Fruit fly (Drosophila melanogaster): ENCODE measurements around the gene ImpL2.

ImpL2 gene

dm6 chr3L:4252121-4252861 lies 16.3 kb upstream of the ImpL2 start:
- TF ChIP-seq CG12605 (GFP tag; IDR thresholded peaks at IDR 0.05) = no peak
- peak; percentile 70 for TF ChIP-seq gl (tag; optimal IDR thresholded peaks at IDR 0.05)
- no peak for TF ChIP-seq Ets98B (GFP tag; IDR thresholded peaks at IDR 0.05)
- TF ChIP-seq CG8301 (tag; optimal IDR thresholded peaks at IDR 0.05) = no peak
- TF ChIP-seq CG8159 (tag; optimal IDR thresholded peaks at IDR 0.05) = no peak
- no peak for TF ChIP-seq CG34367 (tag; optimal IDR thresholded peaks at IDR 0.05)
- no peak for TF ChIP-seq Snoo (tag; optimal IDR thresholded peaks at IDR 0.05)
- TF ChIP-seq CG15710 (tag; optimal IDR thresholded peaks at IDR 0.05) = no peak
- no peak for TF ChIP-seq CG9948 (tag; optimal IDR thresholded peaks at IDR 0.05)
- TF ChIP-seq fd96Ca (GFP tag; IDR thresholded peaks at IDR 0.05) = no peak
- TF ChIP-seq CG10348 (GFP tag; IDR thresholded peaks at IDR 0.05) = no peak
- TF ChIP-seq EcR (GFP tag; optimal IDR thresholded peaks at IDR 0.05) = peak; percentile 69
- TF ChIP-seq CG13204 (GFP tag; optimal IDR thresholded peaks at IDR 0.05) = no peak
- 0 out of 3 replicates have a peak, but pooled peaks have one; percentile 28 for TF ChIP-seq CG4496 (GFP tag; IDR thresholded peaks at IDR 0.05)
- no peak for TF ChIP-seq CG17806 (tag; optimal IDR thresholded peaks at IDR 0.05)
- no peak for TF ChIP-seq CG32121 (GFP tag; IDR thresholded peaks at IDR 0.05)
- no peak for TF ChIP-seq CG14655 (GFP tag; optimal IDR thresholded peaks at IDR 0.05)
- no peak for TF ChIP-seq Pif1B (GFP tag; optimal IDR thresholded peaks at IDR 0.05)
- TF ChIP-seq rn (GFP tag; IDR thresholded peaks at IDR 0.05) = no peak

DNA sequence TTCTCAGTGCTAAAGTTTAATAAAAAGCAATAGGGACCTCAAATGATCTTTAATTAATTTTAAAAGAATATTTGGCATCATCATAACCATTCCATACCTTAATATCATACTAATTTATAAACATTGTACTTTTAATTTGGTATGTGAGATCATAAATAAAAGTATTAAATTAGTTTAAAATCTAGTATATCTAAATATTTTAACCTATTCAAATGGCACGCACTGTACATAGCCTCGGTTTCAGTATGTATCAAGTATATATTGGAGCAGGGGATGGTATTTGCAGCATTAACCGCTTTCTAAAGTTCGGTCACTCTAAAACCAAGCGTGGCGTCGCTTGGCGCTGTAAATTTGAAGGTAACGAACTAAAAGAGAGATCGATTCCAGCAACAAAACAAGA lies 6.5 kb upstream of the ImpL2 start, which contains the start of gene pav:
Gene pav, plus strand, starts transcription at position 307 of the 400 bp plus-strand sequence.
- TF ChIP-seq Pif1A (GFP tag; optimal IDR thresholded peaks at IDR 0.05) (no peak), Ets98B (GFP tag; IDR thresholded peaks at IDR 0.05) (peak; percentile 37; the same call in 1 of the 2 replicates), D1 (tag; optimal IDR thresholded peaks at IDR 0.05) (no peak), CG9948 (tag; optimal IDR thresholded peaks at IDR 0.05) (no peak), CG17806 (tag; optimal IDR thresholded peaks at IDR 0.05) (peak; percentile 18), CG4496 (GFP tag; IDR thresholded peaks at IDR 0.05) (peak; percentile 55; the same call in 1 of the 3 replicates), CG13204 (GFP tag; optimal IDR thresholded peaks at IDR 0.05) (no peak), CG8159 (tag; optimal IDR thresholded peaks at IDR 0.05) (no peak), CG15710 (tag; optimal IDR thresholded peaks at IDR 0.05) (peak; percentile 41), CG34367 (tag; optimal IDR thresholded peaks at IDR 0.05) (no peak), CG8301 (tag; optimal IDR thresholded peaks at IDR 0.05) (no peak), CG14655 (GFP tag; optimal IDR thresholded peaks at IDR 0.05) (no peak), gl (tag; optimal IDR thresholded peaks at IDR 0.05) (no peak), CG10348 (GFP tag; IDR thresholded peaks at IDR 0.05) (no peak), CG12605 (GFP tag; IDR thresholded peaks at IDR 0.05) (peak; percentile 41), Snoo (tag; optimal IDR thresholded peaks at IDR 0.05) (no peak), fd96Ca (GFP tag; IDR thresholded peaks at IDR 0.05) (no peak), Pif1B (GFP tag; optimal IDR thresholded peaks at IDR 0.05) (no peak), CG32121 (GFP tag; IDR thresholded peaks at IDR 0.05) (peak; percentile 55; the same call in 1 of the 2 replicates), rn (GFP tag; IDR thresholded peaks at IDR 0.05) (no peak), EcR (GFP tag; optimal IDR thresholded peaks at IDR 0.05) (no peak)

DNA sequence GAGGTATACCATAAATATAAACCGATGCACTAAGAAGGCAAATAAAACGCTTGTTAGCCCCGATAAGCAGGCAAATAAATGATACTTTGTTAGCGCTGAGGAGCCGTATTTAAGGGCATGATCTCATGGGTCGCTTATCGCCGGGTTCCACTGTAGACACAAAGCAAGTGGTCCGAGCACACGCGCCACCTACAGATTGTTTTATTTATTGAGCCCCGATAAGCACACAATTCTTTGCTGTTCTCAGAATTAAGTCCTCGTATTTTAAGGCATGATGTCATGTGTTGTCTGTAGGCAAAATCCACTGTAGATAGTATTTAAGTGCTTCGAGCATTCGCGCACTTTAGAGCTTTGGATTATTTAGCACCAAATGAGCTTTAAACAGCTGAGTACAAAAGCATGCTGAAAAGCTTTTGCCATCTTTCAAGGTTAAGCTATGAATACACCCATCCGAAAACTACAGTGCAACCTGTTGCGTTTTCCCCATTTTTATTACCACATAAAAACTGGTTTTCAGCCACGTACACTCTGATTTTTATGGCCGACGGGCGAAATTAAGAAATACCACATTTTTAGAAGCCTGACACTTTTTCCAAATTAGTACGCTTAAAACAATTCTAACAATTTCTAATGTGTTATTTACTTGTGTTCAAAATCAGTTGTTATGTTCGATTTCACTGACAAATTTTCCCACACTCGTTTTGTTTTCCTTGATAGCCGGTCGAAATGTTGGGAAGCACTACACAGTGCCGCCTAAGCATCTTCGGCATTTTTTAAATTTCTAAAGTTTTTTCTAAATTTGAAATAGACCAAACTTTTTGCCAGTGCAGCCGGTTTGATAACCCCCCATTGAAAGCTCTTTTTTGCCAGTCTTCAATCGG lies 3.7 kb upstream of the ImpL2 start, which contains the start of gene Sqor:
Gene Sqor, plus strand, starts transcription at position 732 of the 881 bp plus-strand sequence.
- TF ChIP-seq CG8159 (tag; optimal IDR thresholded peaks at IDR 0.05) (peak; percentile 95), CG32121 (GFP tag; IDR thresholded peaks at IDR 0.05) (peak; percentile 93), Pif1A (GFP tag; optimal IDR thresholded peaks at IDR 0.05) (no peak), CG9948 (tag; optimal IDR thresholded peaks at IDR 0.05) (peak; percentile 94), CG4496 (GFP tag; IDR thresholded peaks at IDR 0.05) (peak; percentile 96), CG8301 (tag; optimal IDR thresholded peaks at IDR 0.05) (peak; percentile 98), CG34367 (tag; optimal IDR thresholded peaks at IDR 0.05) (peak; percentile 91), D1 (tag; optimal IDR thresholded peaks at IDR 0.05) (peak; percentile 85), Pif1B (GFP tag; optimal IDR thresholded peaks at IDR 0.05) (no peak), CG17806 (tag; optimal IDR thresholded peaks at IDR 0.05) (peak; percentile 92), CG10348 (GFP tag; IDR thresholded peaks at IDR 0.05) (peak; percentile 82), Snoo (tag; optimal IDR thresholded peaks at IDR 0.05) (peak; percentile 93), CG14655 (GFP tag; optimal IDR thresholded peaks at IDR 0.05) (peak; percentile 98), CG12605 (GFP tag; IDR thresholded peaks at IDR 0.05) (peak; percentile 90), Ets98B (GFP tag; IDR thresholded peaks at IDR 0.05) (peak; percentile 93), rn (GFP tag; IDR thresholded peaks at IDR 0.05) (peak; percentile 85), CG13204 (GFP tag; optimal IDR thresholded peaks at IDR 0.05) (no peak), fd96Ca (GFP tag; IDR thresholded peaks at IDR 0.05) (peak; percentile 97), gl (tag; optimal IDR thresholded peaks at IDR 0.05) (peak; percentile 82), CG15710 (tag; optimal IDR thresholded peaks at IDR 0.05) (peak; percentile 92), EcR (GFP tag; optimal IDR thresholded peaks at IDR 0.05) (peak; percentile 97)

- TF ChIP-seq CG13204 (GFP tag; optimal IDR thresholded peaks at IDR 0.05) = no peak
- no peak for TF ChIP-seq CG4496 (GFP tag; IDR thresholded peaks at IDR 0.05)
- no peak for TF ChIP-seq EcR (GFP tag; optimal IDR thresholded peaks at IDR 0.05)
- TF ChIP-seq CG12605 (GFP tag; IDR thresholded peaks at IDR 0.05) = no peak
- no peak for TF ChIP-seq rn (GFP tag; IDR thresholded peaks at IDR 0.05)
- TF ChIP-seq CG8301 (tag; optimal IDR thresholded peaks at IDR 0.05) = no peak
- TF ChIP-seq CG34367 (tag; optimal IDR thresholded peaks at IDR 0.05) = no peak
- TF ChIP-seq CG15710 (tag; optimal IDR thresholded peaks at IDR 0.05) = no peak
- TF ChIP-seq CG17806 (tag; optimal IDR thresholded peaks at IDR 0.05) = no peak
These were observed 2.2 kb upstream of the ImpL2 start for dm6 chr3L:4238195-4238594.

All from whole organism, pupa.